Worm (Caenorhabditis elegans) whole organism, L4/young adult: ENCODE measurements around the gene zipt-2.2.

ENCODE experiments used
- W03F9.2 ChIP-seq: fragments of 150-350 bp; optimal IDR thresholded peaks from 2 replicates; lab custom pipeline; 2014; ENCODE audit warnings: missing biosample characterization, missing genetic modification characterization
- dao-5 ChIP-seq: sonication (generic microtip); optimal IDR thresholded peaks from 2 replicates; lab custom pipeline; 2016; ENCODE audit warnings: missing genotype, missing genetic modification characterization, moderate library complexity, missing compliant biosample characterization
- him-1 ChIP-seq: sonication (generic microtip); optimal IDR thresholded peaks from 2 replicates; lab custom pipeline; 2016; ENCODE audit warnings: missing genotype, missing genetic modification reagents, missing genetic modification characterization, missing compliant biosample characterization

- TF ChIP-seq W03F9.2 (tag; lab: Kevin White, UChicago): no peak
- TF ChIP-seq him-1: no peak
- TF ChIP-seq dao-5 (tag; lab: Kevin White, UChicago): no peak
Measured at ce11 chrIV:4246493-4246892, 11.3 kb upstream of the zipt-2.2 start, which contains the start of gene ttr-20.
